Fruit fly (Drosophila melanogaster) whole organism, larva: ENCODE results near the gene ND-ACP.

Experiments
- noc ChIP-seq: fragments of 200-800 bp; sonication (Bioruptor generic); optimal IDR thresholded peaks from 3 replicates; lab custom pipeline; 2019; ENCODE audit warnings: missing biosample characterization, mild to moderate bottlenecking, missing genetic modification characterization, moderate library complexity

Gene ND-ACP

DNA sequence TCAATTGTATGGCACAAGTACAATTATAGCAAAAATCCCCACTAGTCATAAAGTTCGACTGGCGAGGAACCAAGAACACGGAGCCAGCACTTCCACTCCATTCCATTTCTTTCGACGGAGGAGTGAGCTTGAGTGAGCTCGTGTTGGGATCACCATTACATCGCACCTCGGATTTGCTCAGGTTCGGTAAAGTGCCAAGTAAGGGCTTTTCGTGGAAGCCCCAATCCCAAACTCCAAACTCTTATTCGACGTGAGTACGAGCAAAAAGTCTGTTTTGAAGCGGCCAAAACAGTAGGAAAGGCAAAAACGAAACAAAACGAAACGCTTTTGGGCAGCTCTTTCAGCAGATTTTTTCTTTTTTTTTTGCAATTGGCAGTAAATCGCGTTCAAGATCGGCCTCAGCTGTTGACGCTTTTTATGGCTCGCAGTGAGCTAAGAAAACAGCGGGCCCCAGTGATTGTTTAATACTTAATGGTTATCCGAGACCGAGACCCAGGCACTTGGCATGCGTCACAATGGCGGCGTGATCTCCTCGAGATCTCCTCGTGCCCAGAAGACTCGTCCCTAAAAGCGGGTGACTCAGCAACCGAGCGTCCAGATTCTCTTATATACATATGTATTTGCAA is 8.7 kb upstream of the ND-ACP start:
- no peak for TF ChIP-seq noc

DNA sequence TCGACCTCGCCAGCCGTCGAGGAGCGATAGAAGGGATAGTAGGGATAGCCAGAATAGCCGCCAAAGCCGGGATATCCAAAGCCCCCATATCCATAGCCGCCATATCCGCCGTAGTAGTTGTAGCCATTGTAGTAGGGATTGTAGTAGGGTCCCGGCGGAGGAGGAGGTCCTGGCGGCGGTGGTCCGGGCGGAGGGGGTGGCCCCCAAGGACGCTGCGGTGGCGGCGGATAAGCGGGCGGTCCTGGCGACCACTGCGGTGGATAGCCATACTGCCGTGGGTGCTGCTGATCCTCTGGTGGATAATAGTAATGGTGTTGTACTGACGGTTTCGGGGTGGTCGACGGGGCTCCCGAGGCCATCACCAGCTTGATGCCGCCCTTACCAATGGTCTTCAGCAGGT is 7.6 kb upstream of the ND-ACP start:
- no peak for TF ChIP-seq noc

DNA sequence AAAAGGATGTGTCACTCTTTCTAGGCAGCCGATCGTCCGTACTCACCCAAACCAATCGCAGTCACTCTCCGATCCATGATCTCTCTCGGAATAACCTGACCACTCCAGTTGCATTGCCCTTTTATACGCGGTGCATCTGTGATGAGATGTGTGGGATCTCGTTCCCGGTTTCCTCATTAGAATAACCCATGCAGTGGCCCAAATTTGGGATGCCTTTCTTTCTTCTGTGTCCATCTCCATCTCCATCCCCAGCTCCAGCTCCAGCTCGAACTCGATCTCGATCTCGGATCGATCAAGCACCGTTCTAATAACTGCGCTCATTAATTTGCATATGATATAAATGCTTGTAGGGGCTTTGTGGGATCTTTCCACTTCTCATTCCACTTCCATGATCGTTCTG is 7.0 kb upstream of the ND-ACP start, which contains the start of gene CG9184:
Gene CG9184, minus strand, starts transcription at position 101 of the 400 bp plus-strand sequence.
- no peak for TF ChIP-seq noc

- peak; percentile 14 for TF ChIP-seq noc
These were observed 6.6 kb upstream of the ND-ACP start for dm6 chr3L:1323136-1323535.

DNA sequence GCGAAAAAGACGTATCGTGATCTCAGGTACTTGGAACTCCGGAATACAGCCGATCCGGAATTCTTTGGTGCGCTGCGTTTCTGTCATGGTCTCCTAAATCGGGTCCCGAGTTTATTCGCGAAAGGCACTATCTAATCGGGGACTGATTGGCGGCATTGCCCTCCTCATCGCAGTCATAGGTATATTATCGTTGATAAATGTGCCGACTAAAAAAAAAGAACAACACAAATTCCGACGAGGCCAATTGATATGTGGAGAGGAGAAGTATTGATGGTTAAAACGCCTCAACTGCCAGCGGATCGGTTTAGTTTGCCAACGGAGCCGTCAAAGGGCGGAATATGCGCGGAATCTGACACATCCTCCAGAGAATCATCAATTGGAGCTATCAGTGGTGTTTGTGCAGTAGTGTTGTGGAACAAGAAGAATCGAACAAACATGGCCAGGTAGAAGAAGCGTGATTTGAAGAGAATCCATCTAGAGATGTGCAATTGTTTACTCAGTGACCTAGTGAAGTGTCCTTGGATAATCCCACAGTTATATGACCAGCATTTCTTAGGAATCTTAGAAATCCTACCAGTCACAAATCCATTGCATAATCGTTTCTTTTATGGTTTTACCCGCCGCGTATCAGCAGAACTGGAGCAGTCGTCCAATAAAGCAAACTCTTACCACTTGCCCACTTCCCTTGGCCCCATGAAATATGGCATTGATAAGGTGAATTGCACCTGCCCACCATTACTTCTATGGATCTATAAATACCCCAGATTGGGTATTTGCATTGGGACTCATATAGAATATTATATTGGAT is 4.7 kb upstream of the ND-ACP start:
- no peak for TF ChIP-seq noc

DNA sequence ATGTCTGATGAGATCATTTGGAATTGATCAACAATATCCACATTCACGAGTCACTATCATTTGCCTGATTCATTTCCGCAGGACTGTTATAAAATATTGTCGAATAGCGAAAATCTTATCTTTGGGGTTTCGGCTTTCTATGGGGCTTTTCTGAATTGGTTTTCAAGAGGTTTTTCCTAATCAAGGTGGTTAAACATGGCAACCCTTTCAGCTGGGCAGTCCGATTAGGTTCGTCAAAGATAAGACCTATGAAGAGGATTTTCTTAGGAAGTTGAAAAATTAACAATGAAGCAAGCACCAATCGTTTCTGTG is 4.2 kb upstream of the ND-ACP start:
- no peak for TF ChIP-seq noc

dm6 chr3L:1330420-1330819 is 671 bp downstream of the ND-ACP start:
- TF ChIP-seq noc = no peak

DNA sequence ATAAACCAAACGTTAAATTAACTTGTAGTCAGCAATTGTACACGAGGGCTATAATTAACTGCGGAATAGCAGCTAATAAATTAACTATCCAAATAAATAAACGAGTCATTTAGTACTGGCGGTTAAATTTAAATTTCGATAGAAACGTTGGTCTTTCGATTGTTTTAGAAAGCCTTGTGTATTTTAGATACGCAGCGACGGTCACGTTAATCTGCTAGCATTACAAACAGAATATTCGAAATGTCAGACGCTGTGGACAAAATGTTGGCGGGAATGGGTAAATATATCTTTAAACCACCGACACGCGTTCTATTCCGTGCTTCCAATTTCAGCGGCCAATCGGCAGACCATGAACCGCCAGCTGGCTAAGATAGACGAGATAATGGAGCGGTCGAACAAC is 1.8 kb downstream of the ND-ACP start, which contains the start of gene msd1:
Gene msd1, plus strand, starts transcription at position 203 of the 400 bp plus-strand sequence.
- no peak for TF ChIP-seq noc

DNA sequence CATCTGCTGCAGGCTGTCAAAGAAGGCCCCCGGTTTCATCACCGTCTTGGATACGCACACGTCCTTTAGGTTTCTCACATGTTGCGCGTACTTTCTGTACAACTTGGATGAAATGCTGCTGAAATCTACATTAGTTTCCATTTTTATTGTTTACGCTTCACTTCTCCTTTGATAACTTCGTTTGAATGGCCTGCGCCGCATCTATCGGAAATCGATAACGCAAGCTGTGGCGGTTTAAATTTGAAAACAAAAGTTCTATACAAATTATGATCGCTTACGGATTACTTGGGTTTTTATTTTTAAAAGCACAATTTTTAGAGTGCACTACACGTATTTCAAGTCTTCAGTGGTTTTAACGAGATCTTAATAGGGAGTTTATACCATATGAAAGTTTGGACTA is 3.2 kb downstream of the ND-ACP start, which contains the start of gene msd5:
Gene msd5, minus strand, starts transcription at position 174 of the 400 bp plus-strand sequence.
- no peak for TF ChIP-seq noc

- TF ChIP-seq noc = peak; percentile 82
These were observed 5.0 kb downstream of the ND-ACP start, which contains the start of the genes Hmbs and CG2211 for dm6 chr3L:1334571-1335427. Gene Hmbs, plus strand, starts transcription at chr3L:1334889. Gene CG2211, minus strand, starts transcription at chr3L:1335359.

- TF ChIP-seq noc = peak; percentile 45
These were observed 5.6 kb downstream of the ND-ACP start for dm6 chr3L:1335428-1335764.

DNA sequence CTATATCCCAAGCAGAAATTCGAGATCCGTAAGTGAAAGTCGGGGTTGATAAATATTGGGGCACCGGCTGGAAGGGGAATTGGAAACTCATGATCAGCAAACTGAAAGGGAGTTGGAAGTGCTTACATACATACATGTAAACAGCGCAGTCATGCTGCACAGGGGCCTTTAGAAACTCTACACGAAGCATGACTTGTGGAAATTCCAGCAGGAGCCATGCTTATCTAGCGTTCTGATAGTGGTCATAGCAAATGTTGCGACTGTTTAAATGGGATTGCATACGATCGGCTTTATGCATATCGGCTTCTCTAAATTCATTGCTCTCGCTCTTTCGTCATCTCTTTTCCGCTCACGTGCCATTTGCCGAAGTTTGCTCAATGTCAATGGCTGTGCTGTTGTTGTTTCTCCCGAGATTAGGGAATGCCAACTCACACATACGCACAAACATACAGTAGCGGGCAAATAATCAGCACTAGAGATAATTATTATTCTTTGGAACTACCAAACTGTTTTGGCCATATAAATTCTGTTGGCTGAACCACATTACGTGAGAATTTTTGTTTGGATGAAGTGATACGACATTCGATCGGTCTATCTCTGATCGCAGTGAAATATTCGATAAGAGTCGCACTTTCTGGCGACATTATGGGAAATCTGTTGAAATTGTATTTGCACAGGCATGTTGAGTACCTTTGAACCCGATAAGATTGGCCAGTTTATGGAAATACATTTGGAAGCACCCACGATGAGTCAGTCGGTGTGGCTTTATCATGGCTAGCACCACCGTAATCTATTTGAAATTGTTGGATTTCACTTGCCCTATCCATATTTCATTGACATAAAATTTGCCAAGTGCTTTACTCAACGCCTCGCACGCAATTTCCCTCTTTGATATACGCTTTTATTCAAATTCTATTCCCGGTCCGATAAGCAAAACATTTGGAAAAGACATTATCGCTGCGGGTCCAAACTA is 6.5 kb downstream of the ND-ACP start:
- peak; percentile 84 for TF ChIP-seq noc

dm6 chr3L:1342133-1342580 is 12.4 kb downstream of the ND-ACP start, which contains the start of gene indra:
Gene indra, minus strand, starts transcription at chr3L:1342403.
- peak; percentile 64 for TF ChIP-seq noc

DNA sequence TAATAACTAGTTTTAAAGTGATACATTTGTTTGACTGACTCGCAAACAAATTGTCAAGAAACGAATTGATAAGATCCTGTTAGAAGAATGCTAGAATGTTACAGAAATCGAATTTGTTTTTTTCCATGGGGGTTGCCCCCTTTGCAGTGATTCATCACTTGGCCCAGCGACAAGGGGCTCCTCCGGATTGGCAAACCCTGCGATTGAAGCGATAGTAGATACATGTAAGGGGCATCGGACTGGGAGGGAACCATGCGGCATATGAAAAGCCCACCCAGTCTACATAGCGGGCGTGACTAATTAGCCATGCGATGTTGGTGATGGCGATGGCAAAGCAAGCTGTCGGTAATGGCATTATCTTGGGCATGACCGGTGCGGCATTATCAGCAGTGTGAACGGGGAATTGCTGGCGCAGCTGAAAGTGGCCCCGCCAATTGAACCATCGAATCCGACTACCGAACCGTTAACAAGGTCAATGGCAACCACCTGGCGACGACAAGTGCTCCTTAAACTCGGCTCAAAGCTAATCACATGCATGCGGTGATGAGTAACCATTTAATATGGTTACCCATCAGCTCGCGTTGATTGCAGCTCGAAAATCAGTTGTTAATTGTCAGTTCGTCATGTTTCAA is 17.3 kb downstream of the ND-ACP start:
- no peak for TF ChIP-seq noc

dm6 chr3L:1348248-1348647 is 18.5 kb downstream of the ND-ACP start:
- no peak for TF ChIP-seq noc
